Fruit fly (Drosophila melanogaster): ENCODE measurements around the gene CG4949.

CG4949 gene

dm6 chrX:17091062-17091904 lies 12.6 kb downstream of the CG4949 start, which contains the start of the genes CG16700 and CG4991 (continued):
- TF ChIP-seq net (GFP tag; optimal IDR thresholded peaks at IDR 0.05) = peak; percentile 71
- TF ChIP-seq vri (GFP tag; optimal IDR thresholded peaks at IDR 0.05) = no peak
- peak; percentile 69 for TF ChIP-seq lz (GFP tag; optimal IDR thresholded peaks at IDR 0.05)
- peak; percentile 55 for TF ChIP-seq Lpt (GFP tag; optimal IDR thresholded peaks at IDR 0.05)
- peak; percentile 80 for TF ChIP-seq CG10631 (GFP tag; optimal IDR thresholded peaks at IDR 0.05)
- peak; percentile 73 for TF ChIP-seq eg (GFP tag; IDR thresholded peaks at IDR 0.05)
- peak; percentile 46 for TF ChIP-seq CG7368 (GFP tag; optimal IDR thresholded peaks at IDR 0.05)
- TF ChIP-seq CG3919 (GFP tag; optimal IDR thresholded peaks at IDR 0.05) = peak; percentile 73
- peak; percentile 87 for TF ChIP-seq CG32006 (GFP tag; optimal IDR thresholded peaks at IDR 0.05)
- TF ChIP-seq Hr4 (GFP tag; optimal IDR thresholded peaks at IDR 0.05) = peak; percentile 63
- no peak for TF ChIP-seq CG6854 (GFP tag; optimal IDR thresholded peaks at IDR 0.05)
- TF ChIP-seq CG6163 (GFP tag; IDR thresholded peaks at IDR 0.05) = peak; percentile 57; the same call in 2 of the 3 replicates
- peak; percentile 17 for TF ChIP-seq Sox102F (GFP tag; optimal IDR thresholded peaks at IDR 0.05)
- 0 out of 2 replicates have a peak, but pooled peaks have one; percentile 46 for TF ChIP-seq CG11294 (GFP tag; IDR thresholded peaks at IDR 0.05)
- peak; percentile 71 for TF ChIP-seq CG3032 (tag; optimal IDR thresholded peaks at IDR 0.05)
- TF ChIP-seq CG6792 (GFP tag; optimal IDR thresholded peaks at IDR 0.05) = peak; percentile 71
- peak; percentile 52 for TF ChIP-seq CG31627 (GFP tag; optimal IDR thresholded peaks at IDR 0.05)

dm6 chrX:17093431-17093830 lies 14.8 kb downstream of the CG4949 start:
- TF ChIP-seq fkh (GFP tag; optimal IDR thresholded peaks at IDR 0.05) (no peak), CG6163 (GFP tag; IDR thresholded peaks at IDR 0.05) (no peak), Eip75B (GFP tag; optimal IDR thresholded peaks at IDR 0.05) (no peak), cyc (GFP tag; optimal IDR thresholded peaks at IDR 0.05) (peak; percentile 17), CG16779 (tag; optimal IDR thresholded peaks at IDR 0.05) (no peak), CG8319 (GFP tag; optimal IDR thresholded peaks at IDR 0.05) (no peak), CG3032 (tag; optimal IDR thresholded peaks at IDR 0.05) (no peak), svp (GFP tag) (peak; percentile 55)

dm6 chrX:17093900-17094446 lies 15.3 kb downstream of the CG4949 start:
- TF ChIP-seq CG10669 (GFP tag; optimal IDR thresholded peaks at IDR 0.05) (no peak), CG31627 (GFP tag; optimal IDR thresholded peaks at IDR 0.05) (no peak), CG7368 (GFP tag; optimal IDR thresholded peaks at IDR 0.05) (no peak), CG6854 (GFP tag; optimal IDR thresholded peaks at IDR 0.05) (no peak), CG10631 (GFP tag; optimal IDR thresholded peaks at IDR 0.05) (no peak), CG8632 (GFP tag; optimal IDR thresholded peaks at IDR 0.05) (no peak), fd59A (GFP tag; optimal IDR thresholded peaks at IDR 0.05) (no peak), Eip78C (GFP tag) (peak; percentile 0)

DNA sequence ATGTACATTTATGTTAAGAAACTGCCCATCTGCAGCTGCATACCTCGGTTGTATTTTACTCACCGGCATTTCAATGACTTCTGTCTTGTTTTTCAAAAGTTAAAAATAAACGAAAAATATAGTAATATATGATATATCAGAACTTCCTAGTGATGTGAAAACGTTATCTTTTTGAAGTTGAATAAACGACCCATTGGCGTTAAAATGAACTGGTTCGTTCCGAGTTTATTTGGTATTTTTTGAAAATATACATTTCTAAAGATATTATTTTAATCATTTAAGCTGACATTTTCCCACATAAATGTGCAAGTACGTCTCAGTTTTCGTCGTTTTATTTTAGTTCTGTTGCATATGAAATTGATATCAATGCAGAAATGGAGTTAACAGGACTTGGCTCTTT lies 27.1 kb downstream of the CG4949 start, which contains the start of gene Arpc3B:
Gene Arpc3B, minus strand, starts transcription at position 146 of the 400 bp plus-strand sequence.
- TF ChIP-seq Eip78C (GFP tag) (peak; percentile 11), OdsH (GFP tag; optimal IDR thresholded peaks at IDR 0.05) (no peak)

DNA sequence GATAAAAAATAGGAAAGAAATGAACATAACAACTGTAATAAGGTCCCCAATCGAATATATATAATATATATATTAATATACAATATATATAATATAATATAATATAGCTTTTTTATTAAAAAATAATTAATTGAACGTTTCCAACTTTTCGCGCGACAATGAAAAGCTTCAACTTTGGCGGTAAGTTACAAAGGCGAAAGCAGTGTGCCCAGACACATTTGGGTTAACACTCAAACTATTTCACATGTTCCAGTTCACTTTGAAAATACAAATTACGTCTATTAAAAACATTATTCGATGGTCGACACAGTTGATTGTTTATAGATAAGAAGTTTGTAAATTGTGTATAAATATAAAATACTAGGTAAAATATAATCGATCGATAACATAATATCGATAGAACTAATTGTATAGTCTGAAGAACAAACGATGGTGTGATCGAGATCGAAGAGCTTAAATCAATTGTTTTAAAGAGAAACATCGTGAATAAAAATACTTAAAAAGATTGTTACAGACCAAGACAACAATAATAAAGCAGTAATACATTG lies 27.6 kb downstream of the CG4949 start:
- TF ChIP-seq fd59A (GFP tag; optimal IDR thresholded peaks at IDR 0.05) (no peak), Sox14 (GFP tag; optimal IDR thresholded peaks at IDR 0.05) (no peak), CG11902 (GFP tag; optimal IDR thresholded peaks at IDR 0.05) (no peak), topi (GFP tag; optimal IDR thresholded peaks at IDR 0.05) (no peak), vri (GFP tag; optimal IDR thresholded peaks at IDR 0.05) (no peak), CG34406 (GFP tag; optimal IDR thresholded peaks at IDR 0.05) (no peak), Eip75B (GFP tag; optimal IDR thresholded peaks at IDR 0.05) (no peak), cyc (GFP tag; optimal IDR thresholded peaks at IDR 0.05) (no peak), dac (GFP tag; optimal IDR thresholded peaks at IDR 0.05) (no peak), CG8119 (GFP tag; IDR thresholded peaks at IDR 0.05) (no peak), Smox (GFP tag; optimal IDR thresholded peaks at IDR 0.05) (no peak)
